Fruit fly (Drosophila melanogaster): ENCODE data around the gene Trxr1.

dm6 chrX:8194559-8194958, 47.8 kb upstream of the Trxr1 start:
- no peak for TF ChIP-seq CG3032 (tag; optimal IDR thresholded peaks at IDR 0.05)
- no peak for TF ChIP-seq acj6 (GFP tag; optimal IDR thresholded peaks at IDR 0.05)
- TF ChIP-seq CG8319 (GFP tag; optimal IDR thresholded peaks at IDR 0.05): no peak
- TF ChIP-seq ss (GFP tag; optimal IDR thresholded peaks at IDR 0.05): no peak
- TF ChIP-seq net (GFP tag; optimal IDR thresholded peaks at IDR 0.05): no peak
- no peak for TF ChIP-seq CG1621 (tag; optimal IDR thresholded peaks at IDR 0.05)
